Fruit fly (Drosophila melanogaster) whole organism, embryonic: ENCODE measurements around the gene wus.

Experiments used
- Atf6 ChIP-seq: fragments of 200-800 bp; sonication (Bioruptor generic); IDR thresholded peaks from 2 replicates; pipeline ENCODE4 v1.3.6; 2022; ENCODE audit warnings: missing biosample characterization, missing genetic modification characterization
- CG10462 ChIP-seq: fragments of 200-800 bp; sonication (Bioruptor generic); optimal IDR thresholded peaks from 2 replicates; lab custom pipeline; 2016; ENCODE audit warnings: missing biosample characterization, missing genetic modification characterization
- CG11456 ChIP-seq: fragments of 200-800 bp; sonication (Bioruptor generic); IDR thresholded peaks from 3 replicates; pipeline ENCODE4 v1.3.6; 2022; ENCODE audit warnings: missing biosample characterization, missing genetic modification characterization
- CG11560 ChIP-seq: fragments of 200-800 bp; sonication (Bioruptor generic); IDR thresholded peaks from 3 replicates; pipeline ENCODE4 v1.3.6; 2022; ENCODE audit warnings: missing biosample characterization, missing genetic modification characterization
- CG12155 ChIP-seq: fragments of 200-800 bp; sonication (Bioruptor generic); optimal IDR thresholded peaks from 3 replicates; lab custom pipeline; 2016; ENCODE audit warnings: missing biosample characterization, missing genetic modification characterization
- CG12219 ChIP-seq: fragments of 200-800 bp; sonication (Bioruptor generic); optimal IDR thresholded peaks from 3 replicates; lab custom pipeline; 2018; ENCODE audit warnings: missing biosample characterization, mild to moderate bottlenecking, missing genetic modification characterization
- CG12391 ChIP-seq: fragments of 200-800 bp; sonication (Bioruptor generic); optimal IDR thresholded peaks from 3 replicates; lab custom pipeline; 2018; ENCODE audit warnings: missing biosample characterization, mild to moderate bottlenecking, missing genetic modification characterization, moderate library complexity
- CG13775 ChIP-seq: fragments of 200-800 bp; sonication (Bioruptor generic); optimal IDR thresholded peaks from 3 replicates; lab custom pipeline; 2017; ENCODE audit warnings: missing biosample characterization, mild to moderate bottlenecking, missing genetic modification characterization
- CG1603 ChIP-seq: fragments of 200-800 bp; sonication (Bioruptor generic); optimal IDR thresholded peaks from 2 replicates; lab custom pipeline; 2019; ENCODE audit warnings: missing biosample characterization, mild to moderate bottlenecking, missing genetic modification characterization, moderate library complexity
- CG17385 ChIP-seq: fragments of 200-800 bp; sonication (Bioruptor generic); optimal IDR thresholded peaks from 3 replicates; lab custom pipeline; 2018; ENCODE audit warnings: missing biosample characterization, mild to moderate bottlenecking, missing genetic modification characterization
- CG17829 ChIP-seq: fragments of 200-800 bp; optimal IDR thresholded peaks from 2 replicates; lab custom pipeline; 2019; ENCODE audit warnings: missing biosample characterization, mild to moderate bottlenecking, missing genetic modification characterization, moderate library complexity
- CG34422 ChIP-seq: fragments of 200-800 bp; sonication (Bioruptor generic); IDR thresholded peaks from 3 replicates; pipeline ENCODE4 v1.3.6; 2022; ENCODE audit warnings: missing biosample characterization, missing genetic modification characterization
- CG3726 ChIP-seq: fragments of 200-800 bp; sonication (Bioruptor generic); IDR thresholded peaks from 3 replicates; pipeline ENCODE4, ENCODE4 v1.3.6; 2022; ENCODE audit warnings: missing biosample characterization, missing genetic modification characterization
- CG5953 ChIP-seq: fragments of 200-800 bp; sonication (Bioruptor generic); IDR thresholded peaks from 2 replicates; pipeline ENCODE4 v1.3.6; 2022; ENCODE audit warnings: missing biosample characterization, missing genetic modification characterization
- CG8388 ChIP-seq: fragments of 200-800 bp; sonication (Bioruptor generic); optimal IDR thresholded peaks from 2 replicates; lab custom pipeline; 2019; ENCODE audit warnings: missing biosample characterization, mild to moderate bottlenecking, missing genetic modification characterization, moderate library complexity
- CG8478 ChIP-seq: fragments of >200 bp; optimal IDR thresholded peaks from 2 replicates; lab custom pipeline; 2018
- CG9876 ChIP-seq: fragments of 200-800 bp; sonication (Bioruptor generic); optimal IDR thresholded peaks from 2 replicates; lab custom pipeline; 2016; ENCODE audit warnings: missing biosample characterization, missing genetic modification characterization
- Dek ChIP-seq: fragments of 200-800 bp; sonication (Bioruptor generic); optimal IDR thresholded peaks from 3 replicates; lab custom pipeline; 2019; ENCODE audit warnings: missing biosample characterization, mild to moderate bottlenecking, missing genetic modification characterization, moderate library complexity
- Dfd ChIP-seq, 2 experiments: fragments of >200 bp; optimal IDR thresholded peaks; 2 replicates each; lab custom pipeline; 2017; ENCODE audit warnings: missing biosample characterization in 2 of 2, missing genetic modification characterization in 2 of 2
- E2f1 ChIP-seq: fragments of 200-800 bp; sonication (Bioruptor generic); IDR thresholded peaks from 2 replicates; pipeline ENCODE4 v1.3.6; 2022; ENCODE audit warnings: missing biosample characterization, missing genetic modification characterization
- Elba2 ChIP-seq: fragments of 200-800 bp; sonication (Bioruptor generic); optimal IDR thresholded peaks from 3 replicates; lab custom pipeline; 2016; ENCODE audit warnings: missing biosample characterization, missing genetic modification characterization
- HLH54F ChIP-seq: fragments of 200-800 bp; sonication (Bioruptor generic); optimal IDR thresholded peaks from 3 replicates; lab custom pipeline; 2016; ENCODE audit warnings: missing biosample characterization, missing genetic modification characterization
- HmgZ ChIP-seq: fragments of 200-800 bp; sonication (Bioruptor generic); optimal IDR thresholded peaks from 2 replicates; lab custom pipeline; 2018; ENCODE audit warnings: missing biosample characterization, mild to moderate bottlenecking, missing genetic modification characterization
- Hmr ChIP-seq: fragments of 200-800 bp; sonication (Bioruptor generic); optimal IDR thresholded peaks from 3 replicates; lab custom pipeline; 2017; ENCODE audit warnings: mild to moderate bottlenecking, missing biosample characterization, missing genetic modification reagents, missing genetic modification characterization
- Mrtf ChIP-seq: fragments of 200-800 bp; sonication (Bioruptor generic); IDR thresholded peaks from 3 replicates; pipeline ENCODE4 v1.3.6; 2022; ENCODE audit warnings: missing biosample characterization, missing genetic modification characterization
- Nf-YA ChIP-seq: fragments of 200-800 bp; sonication (Bioruptor generic); IDR thresholded peaks from 2 replicates; pipeline ENCODE4 v1.3.6; 2022; ENCODE audit warnings: missing biosample characterization, missing genetic modification characterization
- Nf-YC ChIP-seq: fragments of 200-800 bp; optimal IDR thresholded peaks from 3 replicates; lab custom pipeline; 2019; ENCODE audit warnings: missing biosample characterization, mild to moderate bottlenecking, missing genetic modification characterization, moderate library complexity
- Pdp1 ChIP-seq, 2 experiments: fragments of 200-800 bp; sonication (Bioruptor generic); optimal IDR thresholded peaks; 3 replicates each; lab custom pipeline; 2016; ENCODE audit warnings: missing biosample characterization in 2 of 2, missing genetic modification characterization in 2 of 2, mild to moderate bottlenecking in 1 of 2, moderate library complexity in 1 of 2
- Six4 ChIP-seq: fragments of 200-800 bp; sonication (Bioruptor generic); optimal IDR thresholded peaks from 2 replicates; lab custom pipeline; 2016; ENCODE audit warnings: missing biosample characterization, missing genetic modification characterization
- Sox102F ChIP-seq: fragments of 200-800 bp; sonication (Bioruptor generic); optimal IDR thresholded peaks from 2 replicates; lab custom pipeline; 2018; ENCODE audit warnings: missing biosample characterization, mild to moderate bottlenecking, missing genetic modification characterization, moderate library complexity
- Ssrp ChIP-seq: fragments of 200-800 bp; sonication (Bioruptor generic); optimal IDR thresholded peaks from 2 replicates; lab custom pipeline; 2018; ENCODE audit warnings: missing biosample characterization, mild to moderate bottlenecking, missing genetic modification characterization, moderate library complexity
- bigmax ChIP-seq: fragments of 200-800 bp; sonication (Bioruptor generic); optimal IDR thresholded peaks from 2 replicates; lab custom pipeline; 2018; ENCODE audit warnings: missing biosample characterization, mild to moderate bottlenecking, missing genetic modification characterization
- chinmo ChIP-seq: fragments of 200-800 bp; sonication (Bioruptor generic); IDR thresholded peaks from 4 replicates; pipeline ENCODE4 v1.3.6; 2022; ENCODE audit warnings: missing biosample characterization, missing genetic modification characterization; ENCODE audit not compliant: partially characterized antibody
- gem ChIP-seq: fragments of 200-800 bp; sonication (Bioruptor generic); optimal IDR thresholded peaks from 2 replicates; lab custom pipeline; 2019; ENCODE audit warnings: missing biosample characterization, mild to moderate bottlenecking, missing genetic modification characterization, moderate library complexity
- gsb ChIP-seq: fragments of 200-800 bp; sonication (Bioruptor generic); IDR thresholded peaks from 2 replicates; pipeline ENCODE4 v1.3.6; 2022; ENCODE audit warnings: missing biosample characterization, missing genetic modification characterization
- her ChIP-seq: fragments of 200-800 bp; sonication (Bioruptor generic); optimal IDR thresholded peaks from 2 replicates; lab custom pipeline; 2016; ENCODE audit warnings: missing biosample characterization, missing genetic modification characterization
- ind ChIP-seq: fragments of 200-800 bp; sonication (Bioruptor generic); optimal IDR thresholded peaks from 3 replicates; lab custom pipeline; 2016; ENCODE audit warnings: missing biosample characterization, missing genetic modification characterization
- insv ChIP-seq, 2 experiments: fragments of 200-800 bp; sonication (Bioruptor generic); optimal IDR thresholded peaks; 3 replicates each; lab custom pipeline; 2016 to 2018; ENCODE audit warnings: missing biosample characterization in 2 of 2, missing genetic modification characterization in 2 of 2
- kah ChIP-seq: fragments of 200-800 bp; sonication (Bioruptor generic); optimal IDR thresholded peaks from 2 replicates; lab custom pipeline; 2018; ENCODE audit warnings: missing biosample characterization, mild to moderate bottlenecking, missing genetic modification characterization
- lab ChIP-seq: fragments of 200-800 bp; sonication (Bioruptor generic); optimal IDR thresholded peaks from 3 replicates; lab custom pipeline; 2017; ENCODE audit warnings: missing biosample characterization, missing genetic modification characterization, mild to moderate bottlenecking, moderate library complexity, missing genetic modification reagents
- luna ChIP-seq: fragments of 200-800 bp; sonication (Bioruptor generic); optimal IDR thresholded peaks from 2 replicates; lab custom pipeline; 2016; ENCODE audit warnings: missing biosample characterization, missing genetic modification characterization
- otp ChIP-seq: fragments of 200-800 bp; sonication (Bioruptor generic); IDR thresholded peaks from 3 replicates; pipeline ENCODE4, ENCODE4 v1.3.6; 2022; ENCODE audit warnings: missing biosample characterization, missing genetic modification characterization
- pan ChIP-seq, 4 experiments: fragments of >200 bp in 3 of 4; fragments of 200-800 bp in 1 of 4; sonication (Bioruptor generic) in 1 of 4; optimal IDR thresholded peaks in 3 of 4; IDR thresholded peaks in 1 of 4; 2 replicates each; pipeline versions ENCODE4 v1.3.6 to Lab custom; 2017 to 2022; ENCODE audit warnings: missing biosample characterization in 2 of 4, missing genetic modification characterization in 2 of 4, mixed read lengths in 1 of 4
- salm ChIP-seq: fragments of 200-800 bp; sonication (Bioruptor generic); optimal IDR thresholded peaks from 2 replicates; lab custom pipeline; 2018; ENCODE audit warnings: missing biosample characterization, mild to moderate bottlenecking, missing genetic modification characterization
- sna ChIP-seq: fragments of 200-800 bp; sonication (Bioruptor generic); IDR thresholded peaks from 2 replicates; pipeline ENCODE4 v1.3.6; 2022; ENCODE audit warnings: missing biosample characterization, missing genetic modification characterization; ENCODE audit not compliant: partially characterized antibody
- tap ChIP-seq: fragments of 200-800 bp; optimal IDR thresholded peaks from 3 replicates; lab custom pipeline; 2019; ENCODE audit warnings: missing biosample characterization, mild to moderate bottlenecking, missing genetic modification characterization, moderate library complexity
- tll ChIP-seq, 2 experiments: fragments of 200-800 bp in 1 of 2; fragments of >200 bp in 1 of 2; sonication (Bioruptor generic) in 1 of 2; optimal IDR thresholded peaks; 2 replicates each; lab custom pipeline; 2017 to 2019; ENCODE audit warnings: missing biosample characterization in 2 of 2, missing genetic modification characterization in 2 of 2, mild to moderate bottlenecking in 1 of 2, moderate library complexity in 1 of 2
- ttk ChIP-seq: fragments of 200-800 bp; sonication (Bioruptor generic); IDR thresholded peaks from 2 replicates; pipeline ENCODE4 v2.1.2; 2022; ENCODE audit warnings: missing biosample characterization, missing genetic modification characterization

wus gene

dm6 chrX:16930465-16931286 lies 10.0 kb downstream of the wus start (continued):
- peak; percentile 50 for TF ChIP-seq CG17385 (GFP tag; lab: Kevin White, UChicago)
- TF ChIP-seq Six4 (GFP tag; lab: Kevin White, UChicago): peak; percentile 18
- no peak for TF ChIP-seq luna (GFP tag; lab: Kevin White, UChicago)
- no peak for TF ChIP-seq CG10462 (GFP tag; lab: Kevin White, UChicago)
- no peak for TF ChIP-seq CG9876 (GFP tag; lab: Kevin White, UChicago)
- peak; percentile 37; the same call in 2 of the 3 replicates for TF ChIP-seq CG3726
- TF ChIP-seq her: no peak
- TF ChIP-seq Pdp1 (GFP tag; optimal IDR thresholded peaks at IDR 0.05; lab: Kevin White, UChicago): peak; percentile 25 to 30
- peak; percentile 60 for TF ChIP-seq CG17829 (tag; lab: Kevin White, UChicago)
- TF ChIP-seq Dek (tag; lab: Kevin White, UChicago): peak; percentile 36
- no peak for TF ChIP-seq tll (GFP tag; optimal IDR thresholded peaks at IDR 0.05; lab: Kevin White, UChicago)
- TF ChIP-seq HmgZ (tag; lab: Kevin White, UChicago): peak; percentile 39
- TF ChIP-seq chinmo (GFP tag; lab: Robert Waterston, UW): peak; percentile 42; the same call in 1 of the 4 replicates
- peak; percentile 62; the same call in 1 of the 2 replicates for TF ChIP-seq Nf-YA (GFP tag; lab: Robert Waterston, UW)
- TF ChIP-seq pan (optimal IDR thresholded peaks at IDR 0.05; lab: Kevin White, UChicago): no peak
- TF ChIP-seq pan (GFP tag; optimal IDR thresholded peaks at IDR 0.05 in 1 of 2, IDR thresholded peaks at IDR 0.05 in 1 of 2): peak in 1 of 2 experiments; percentile 72
- TF ChIP-seq tap (tag; lab: Kevin White, UChicago): peak; percentile 37
- TF ChIP-seq gsb (GFP tag; lab: Robert Waterston, UW): peak; percentile 42; the same call in 1 of the 2 replicates
- peak; percentile 75 for TF ChIP-seq ttk
- peak; percentile 51 for TF ChIP-seq Hmr (GFP tag; lab: Kevin White, UChicago)
- peak; percentile 58 for TF ChIP-seq ind (GFP tag; lab: Kevin White, UChicago)
- TF ChIP-seq Atf6: peak; percentile 48; the same call in 1 of the 2 replicates
- TF ChIP-seq E2f1 (GFP tag; lab: Robert Waterston, UW): peak; percentile 62
- TF ChIP-seq sna: no peak
- peak; percentile 50 for TF ChIP-seq CG13775 (GFP tag; lab: Kevin White, UChicago)
- peak; percentile 35 for TF ChIP-seq Nf-YC (tag; lab: Kevin White, UChicago)
- peak; percentile 49 for TF ChIP-seq salm (tag; lab: Kevin White, UChicago)
- TF ChIP-seq CG12391 (tag; lab: Kevin White, UChicago): peak; percentile 63
- TF ChIP-seq otp: no peak
- no peak for TF ChIP-seq Elba2 (GFP tag; lab: Kevin White, UChicago)
- peak; percentile 63; the same call in 1 of the 2 replicates for TF ChIP-seq CG5953 (GFP tag; lab: Robert Waterston, UW)
- no peak for TF ChIP-seq Dfd (GFP tag; optimal IDR thresholded peaks at IDR 0.05; lab: Kevin White, UChicago)
- TF ChIP-seq CG8388 (GFP tag; lab: Kevin White, UChicago): peak; percentile 45
- no peak for TF ChIP-seq HLH54F (GFP tag; lab: Kevin White, UChicago)
- peak; percentile 59; the same call in 1 of the 3 replicates for TF ChIP-seq Mrtf (GFP tag; lab: Robert Waterston, UW)
- TF ChIP-seq CG1603: peak; percentile 2
- TF ChIP-seq CG34422 (GFP tag; lab: Robert Waterston, UW): peak; percentile 41; the same call in 1 of the 3 replicates
- 0 out of 3 replicates have a peak, but pooled peaks have one; percentile 19 for TF ChIP-seq CG11560
- peak; percentile 69 for TF ChIP-seq Sox102F
- TF ChIP-seq bigmax (GFP tag; lab: Kevin White, UChicago): no peak
- TF ChIP-seq gem (tag; lab: Kevin White, UChicago): peak; percentile 94
- TF ChIP-seq insv (GFP tag; optimal IDR thresholded peaks at IDR 0.05; lab: Kevin White, UChicago): no peak
- TF ChIP-seq kah: no peak
- peak; percentile 28 for TF ChIP-seq CG12155 (GFP tag; lab: Kevin White, UChicago)
- peak; percentile 27 for TF ChIP-seq CG12219 (GFP tag; lab: Kevin White, UChicago)
- TF ChIP-seq Ssrp (tag; lab: Kevin White, UChicago): peak; percentile 63
- no peak for TF ChIP-seq CG8478 (lab: Kevin White, UChicago)
- TF ChIP-seq CG11456 (GFP tag; lab: Robert Waterston, UW): peak; percentile 75; the same call in 2 of the 3 replicates
- peak; percentile 75 for TF ChIP-seq lab (GFP tag; lab: Kevin White, UChicago)
